Worm (Caenorhabditis elegans): ENCODE measurements around the gene Y9C9A.16.

DNA sequence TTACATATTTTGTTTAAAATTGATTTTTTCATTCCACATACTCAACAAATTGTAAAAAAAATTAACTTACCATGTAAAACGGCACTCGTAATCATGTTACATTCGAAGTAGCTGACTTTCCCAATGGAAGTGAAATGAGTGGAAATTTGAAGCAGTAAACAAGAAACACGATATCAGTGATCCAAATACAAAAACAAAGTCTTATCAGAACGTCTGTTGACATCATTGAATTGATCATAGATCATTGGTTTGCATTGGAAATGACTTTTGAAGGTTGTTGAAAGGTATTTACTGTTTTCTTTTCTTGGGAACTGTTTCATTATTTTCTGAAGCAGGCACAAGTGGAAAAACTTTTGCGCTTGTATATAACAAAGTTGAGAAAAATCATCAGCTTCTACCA lies at the start of gene Y9C9A.16:
- TF ChIP-seq flt-1 (GFP tag; IDR thresholded peaks at IDR 0.05) (no peak), klf-2 (GFP tag; conservative IDR thresholded peaks at IDR 0.05) (no peak), cog-1 (tag; optimal IDR thresholded peaks at IDR 0.05) (no peak), ref-1 (GFP tag; conservative IDR thresholded peaks at IDR 0.05) (no peak), med-1 (GFP tag; optimal IDR thresholded peaks at IDR 0.05; ENCODE audit: insufficient read depth) (no peak), T22C8.4 (GFP tag; IDR thresholded peaks at IDR 0.05) (no peak), ztf-23 (GFP tag; IDR thresholded peaks at IDR 0.05) (no peak)
